Worm (Caenorhabditis elegans) whole organism, L3 larva: Measurements from ENCODE around the gene cyp-35A1.

Source experiments
- R02D3.7 ChIP-seq: fragments of 150-350 bp; optimal IDR thresholded peaks from 2 replicates; lab custom pipeline; 2014; ENCODE audit warnings: missing biosample characterization, missing genetic modification characterization
- ZK546.5 ChIP-seq: sonication (generic microtip); optimal IDR thresholded peaks from 2 replicates; lab custom pipeline; 2017; ENCODE audit warnings: missing biosample characterization, missing genetic modification characterization
- ceh-28 ChIP-seq: fragments of 150-350 bp; optimal IDR thresholded peaks from 2 replicates; lab custom pipeline; 2014; ENCODE audit warnings: missing biosample characterization, missing genetic modification reagents, missing genetic modification characterization
- ceh-9 ChIP-seq: sonication (generic microtip); optimal IDR thresholded peaks from 2 replicates; lab custom pipeline; 2018; ENCODE audit warnings: missing biosample characterization, missing genetic modification characterization
- daf-12 ChIP-seq: fragments of 150-350 bp; optimal IDR thresholded peaks from 2 replicates; lab custom pipeline; 2014; ENCODE audit warnings: missing biosample characterization, missing genetic modification reagents, missing genetic modification characterization
- egl-27 ChIP-seq: sonication (generic microtip); optimal IDR thresholded peaks from 4 replicates; lab custom pipeline; 2017; ENCODE audit warnings: missing biosample characterization, missing genetic modification reagents, missing genetic modification characterization
- egl-5 ChIP-seq: fragments of 150-350 bp; optimal IDR thresholded peaks from 2 replicates; lab custom pipeline; 2017; ENCODE audit warnings: missing biosample characterization, missing genetic modification reagents, missing genetic modification characterization, inconsistent platforms
- elt-1 ChIP-seq: fragments of 150-350 bp; optimal IDR thresholded peaks from 2 replicates; lab custom pipeline; 2014; ENCODE audit warnings: missing biosample characterization, missing genetic modification characterization
- elt-2 ChIP-seq: sonication (generic microtip); optimal IDR thresholded peaks from 2 replicates; lab custom pipeline; 2016; ENCODE audit warnings: missing genetic modification reagents, mild to moderate bottlenecking, missing genetic modification characterization, missing compliant biosample characterization
- elt-3 ChIP-seq, 3 experiments: fragments of 150-350 bp in 1 of 3; sonication (generic microtip) in 2 of 3; optimal IDR thresholded peaks; 2 replicates in 2 of 3; 4 replicates in 1 of 3; lab custom pipeline; 2014 to 2017; ENCODE audit warnings: missing biosample characterization in 3 of 3, missing genetic modification characterization in 3 of 3
- fkh-10 ChIP-seq: sonication (generic microtip); optimal IDR thresholded peaks from 2 replicates; lab custom pipeline; 2017; ENCODE audit warnings: missing biosample characterization, missing genetic modification reagents, missing genetic modification characterization
- fkh-2 ChIP-seq: fragments of 150-350 bp; optimal IDR thresholded peaks from 2 replicates; lab custom pipeline; 2014; ENCODE audit warnings: missing biosample characterization, missing genetic modification reagents, missing genetic modification characterization
- fos-1 ChIP-seq: fragments of 150-350 bp; optimal IDR thresholded peaks from 2 replicates; lab custom pipeline; 2014; ENCODE audit warnings: missing biosample characterization, missing genetic modification characterization
- hmg-11 ChIP-seq: sonication (generic microtip); optimal IDR thresholded peaks from 2 replicates; lab custom pipeline; 2016; ENCODE audit warnings: missing genetic modification characterization, missing compliant biosample characterization
- jun-1 ChIP-seq: fragments of 150-350 bp; optimal IDR thresholded peaks from 2 replicates; lab custom pipeline; 2014; ENCODE audit warnings: missing biosample characterization, missing genetic modification reagents, missing genetic modification characterization
- lin-15B ChIP-seq: fragments of 150-350 bp; optimal IDR thresholded peaks from 2 replicates; lab custom pipeline; 2014; ENCODE audit warnings: missing biosample characterization, missing genetic modification characterization
- lin-39 ChIP-seq: fragments of 150-350 bp; optimal IDR thresholded peaks from 2 replicates; lab custom pipeline; 2018; ENCODE audit warnings: missing biosample characterization, missing genetic modification reagents, missing genetic modification characterization
- lsy-12 ChIP-seq: sonication (generic microtip); optimal IDR thresholded peaks from 2 replicates; lab custom pipeline; 2016; ENCODE audit warnings: mild to moderate bottlenecking, missing genetic modification characterization, missing compliant biosample characterization
- nfya-1 ChIP-seq: sonication (generic microtip); optimal IDR thresholded peaks from 2 replicates; lab custom pipeline; 2017; ENCODE audit warnings: missing genetic modification characterization, mild to moderate bottlenecking, missing compliant biosample characterization, antibody characterized with exemption, moderate library complexity; ENCODE audit not compliant: insufficient read depth
- nhr-12 ChIP-seq: fragments of 150-350 bp; optimal IDR thresholded peaks from 2 replicates; lab custom pipeline; 2014; ENCODE audit warnings: missing biosample characterization, missing genetic modification characterization
- nhr-23 ChIP-seq: fragments of 150-350 bp; optimal IDR thresholded peaks from 2 replicates; lab custom pipeline; 2014; ENCODE audit warnings: missing biosample characterization, missing genetic modification reagents, missing genetic modification characterization
- nhr-43 ChIP-seq: sonication (generic microtip); optimal IDR thresholded peaks from 2 replicates; lab custom pipeline; 2016; ENCODE audit warnings: mild to moderate bottlenecking, missing genetic modification characterization, missing compliant biosample characterization; ENCODE audit not compliant: poor library complexity, severe bottlenecking
- nhr-67 ChIP-seq: fragments of 150-350 bp; optimal IDR thresholded peaks from 2 replicates; lab custom pipeline; 2014; ENCODE audit warnings: missing biosample characterization, missing genetic modification characterization
- nhr-76 ChIP-seq: fragments of 150-350 bp; sonication (generic microtip); optimal IDR thresholded peaks from 5 replicates; lab custom pipeline; 2014; ENCODE audit warnings: missing biosample characterization, missing genetic modification characterization
- nhr-77 ChIP-seq: fragments of 150-350 bp; optimal IDR thresholded peaks from 2 replicates; lab custom pipeline; 2014; ENCODE audit warnings: missing biosample characterization, missing genetic modification characterization
- pha-4 ChIP-seq: fragments of 150-350 bp; optimal IDR thresholded peaks from 2 replicates; lab custom pipeline; 2014; ENCODE audit warnings: missing biosample characterization, missing genetic modification reagents, missing genetic modification characterization
- pqm-1 ChIP-seq: fragments of 150-350 bp; optimal IDR thresholded peaks from 2 replicates; lab custom pipeline; 2017; ENCODE audit warnings: missing biosample characterization, missing genetic modification characterization, inconsistent platforms
- snpc-4 ChIP-seq: fragments of 150-350 bp; optimal IDR thresholded peaks from 2 replicates; lab custom pipeline; 2014; ENCODE audit warnings: missing biosample characterization, missing genetic modification characterization
- tbx-2 ChIP-seq: sonication (generic microtip); optimal IDR thresholded peaks from 2 replicates; lab custom pipeline; 2016; ENCODE audit warnings: mild to moderate bottlenecking, missing genetic modification characterization, missing compliant biosample characterization
- unc-39 ChIP-seq: sonication (generic microtip); optimal IDR thresholded peaks from 4 replicates; lab custom pipeline; 2017; ENCODE audit warnings: missing biosample characterization, missing genetic modification characterization
- unc-62 ChIP-seq: fragments of 150-350 bp; sonication (generic microtip); optimal IDR thresholded peaks from 4 replicates; lab custom pipeline; 2014; ENCODE audit warnings: missing biosample characterization, missing genetic modification reagents, missing genetic modification characterization
- zag-1 ChIP-seq: fragments of 150-350 bp; optimal IDR thresholded peaks from 2 replicates; lab custom pipeline; 2014; ENCODE audit warnings: missing biosample characterization, missing genetic modification characterization
- ztf-11 ChIP-seq: fragments of 150-350 bp; optimal IDR thresholded peaks from 2 replicates; lab custom pipeline; 2014; ENCODE audit warnings: missing biosample characterization, missing genetic modification characterization

cyp-35A1 gene

ce11 chrV:7361673-7362072, at the start of gene cyp-35A1:
cyp-35A1 (minus strand) TSS chrV:7361773.
- TF ChIP-seq lin-15B (tag; lab: Kevin White, UChicago) (no peak), jun-1 (no peak), nhr-23 (tag; lab: Kevin White, UChicago) (no peak), pqm-1 (tag; lab: Kevin White, UChicago) (no peak), nhr-43 (no peak), pha-4 (no peak), daf-12 (tag; lab: Kevin White, UChicago) (no peak), ztf-11 (no peak), unc-39 (tag; lab: Kevin White, UChicago) (no peak), ZK546.5 (tag; lab: Kevin White, UChicago) (no peak), egl-5 (no peak), nhr-67 (tag; lab: Kevin White, UChicago) (no peak), ceh-28 (tag; lab: Kevin White, UChicago) (no peak), nhr-77 (tag; lab: Kevin White, UChicago) (no peak), ceh-9 (tag; lab: Kevin White, UChicago) (no peak), zag-1 (tag; lab: Kevin White, UChicago) (no peak), elt-1 (no peak), fkh-2 (tag; lab: Kevin White, UChicago) (no peak), tbx-2 (tag; lab: Kevin White, UChicago) (no peak)

- TF ChIP-seq nfya-1 (no peak), ceh-28 (tag; lab: Kevin White, UChicago) (no peak), lsy-12 (tag; lab: Kevin White, UChicago) (no peak), elt-1 (no peak), ceh-9 (tag; lab: Kevin White, UChicago) (no peak), unc-39 (tag; lab: Kevin White, UChicago) (no peak), lin-15B (tag; lab: Kevin White, UChicago) (no peak), hmg-11 (tag; lab: Kevin White, UChicago) (no peak), nhr-77 (tag; lab: Kevin White, UChicago) (no peak)
These were observed 48.0 kb upstream of the cyp-35A1 start, which contains the start of gene R13D7.2 for ce11 chrV:7409599-7409998. R13D7.2 (plus strand) TSS chrV:7409899.

- TF ChIP-seq unc-62 (GFP tag; lab: Kevin White, UChicago) = no peak
These were observed 46.9 kb upstream of the cyp-35A1 start, which contains the start of gene srt-6 for ce11 chrV:7408520-7408919. srt-6 (minus strand) TSS chrV:7408814.

ce11 chrV:7403501-7403900, 41.9 kb upstream of the cyp-35A1 start:
- TF ChIP-seq egl-5 = no peak
- TF ChIP-seq fkh-2 (tag; lab: Kevin White, UChicago) = no peak
- TF ChIP-seq elt-2 (tag; lab: Kevin White, UChicago) = no peak
- no peak for TF ChIP-seq unc-62 (GFP tag; lab: Kevin White, UChicago)
- no peak for TF ChIP-seq R02D3.7 (tag; lab: Kevin White, UChicago)
- TF ChIP-seq hmg-11 (tag; lab: Kevin White, UChicago) = no peak
- no peak for TF ChIP-seq nhr-12 (tag; lab: Kevin White, UChicago)
- TF ChIP-seq fos-1 (tag; lab: Kevin White, UChicago) = no peak
- no peak for TF ChIP-seq ceh-9 (tag; lab: Kevin White, UChicago)
- no peak for TF ChIP-seq pha-4
- no peak for TF ChIP-seq nfya-1
- TF ChIP-seq elt-3 (tag; optimal IDR thresholded peaks at IDR 0.05; lab: Kevin White, UChicago) = no peak
- TF ChIP-seq tbx-2 (tag; lab: Kevin White, UChicago) = no peak
- no peak for TF ChIP-seq nhr-76
- no peak for TF ChIP-seq snpc-4 (tag; lab: Kevin White, UChicago)
- no peak for TF ChIP-seq fkh-10 (GFP tag; lab: Kevin White, UChicago)
- TF ChIP-seq lin-39 (tag; lab: Kevin White, UChicago) = no peak
- TF ChIP-seq ztf-11 = no peak

- TF ChIP-seq egl-27 (tag; lab: Kevin White, UChicago) (no peak), snpc-4 (tag; lab: Kevin White, UChicago) (no peak), pha-4 (no peak), fos-1 (tag; lab: Kevin White, UChicago) (no peak)
These were observed 40.8 kb upstream of the cyp-35A1 start, which contains the start of gene srj-13 for ce11 chrV:7402355-7402754. srj-13 (plus strand) TSS chrV:7402655.
